Worm (Caenorhabditis elegans) whole organism, L4 larva: Measurements from ENCODE around the gene F22F7.3.
"Not testable (repeated sequence)": the region's sequence is repeated elsewhere in the genome, so short reads cannot be mapped to it uniquely, and the experiment has no call there.

Experiments
- F10B5.3 ChIP-seq: sonication (generic microtip); optimal IDR thresholded peaks from 2 replicates; lab custom pipeline; 2016; ENCODE audit warnings: mild to moderate bottlenecking, missing genetic modification characterization, missing compliant biosample characterization
- T20F7.1 ChIP-seq: fragments of 200-800 bp; sonication (Bioruptor generic); optimal IDR thresholded peaks from 2 replicates; lab custom pipeline; 2018; ENCODE audit warnings: mild to moderate bottlenecking, missing genetic modification characterization, missing compliant biosample characterization
- T26A8.4 ChIP-seq: fragments of 200-800 bp; sonication (Bioruptor generic); IDR thresholded peaks from 2 replicates; pipeline ENCODE4 v1.3.6; 2022; ENCODE audit warnings: missing genetic modification characterization, missing compliant biosample characterization
- Y48G9A.11 ChIP-seq: fragments of 200-800 bp; sonication (Bioruptor generic); IDR thresholded peaks from 2 replicates; pipeline ENCODE4 v1.3.6; 2022; ENCODE audit warnings: missing genetic modification reagents, missing genetic modification characterization, missing compliant biosample characterization
- aha-1 ChIP-seq: fragments of 150-350 bp; peaks from one replicate; lab custom pipeline; 2014; ENCODE audit warnings: missing biosample characterization, missing genetic modification characterization
- ama-1 ChIP-seq: fragments of 150-350 bp; optimal IDR thresholded peaks from 2 replicates; lab custom pipeline; 2014; ENCODE audit warnings: inconsistent platforms, mixed read lengths
- arid-1 ChIP-seq: fragments of 200-800 bp; sonication (Bioruptor generic); conservative IDR thresholded peaks from 2 replicates; pipeline ENCODE4 v1.3.6; 2022; ENCODE audit warnings: missing genetic modification reagents, missing genetic modification characterization, missing compliant biosample characterization
- ceh-28 ChIP-seq: fragments of 150-350 bp; optimal IDR thresholded peaks from 2 replicates; lab custom pipeline; 2014; ENCODE audit warnings: missing biosample characterization, missing genetic modification reagents, missing genetic modification characterization
- daf-19 ChIP-seq: fragments of 200-800 bp; sonication (Bioruptor generic); conservative IDR thresholded peaks from 2 replicates; pipeline ENCODE4 v1.3.6; 2022; ENCODE audit warnings: missing genetic modification characterization, missing compliant biosample characterization
- dmd-6 ChIP-seq: fragments of 200-800 bp; sonication (Bioruptor generic); IDR thresholded peaks from 2 replicates; pipeline ENCODE4 v1.3.6; 2022; ENCODE audit warnings: missing genetic modification reagents, missing genetic modification characterization, missing compliant biosample characterization
- dmd-8 ChIP-seq: fragments of 200-800 bp; sonication (Bioruptor generic); IDR thresholded peaks from 2 replicates; pipeline ENCODE4 v1.3.6; 2022; ENCODE audit warnings: missing genetic modification characterization, missing compliant biosample characterization
- egl-43 ChIP-seq: fragments of 200-800 bp; sonication (Bioruptor generic); IDR thresholded peaks from 2 replicates; pipeline ENCODE4 v1.3.6; 2022; ENCODE audit warnings: missing genetic modification reagents, missing genetic modification characterization, missing compliant biosample characterization
- hif-1 ChIP-seq, 2 experiments: sonication (generic microtip); optimal IDR thresholded peaks; 2 replicates each; lab custom pipeline; 2016 to 2017; ENCODE audit warnings: missing compliant biosample characterization in 2 of 2, missing genetic modification characterization in 2 of 2, missing genetic modification reagents in 2 of 2, missing genotype in 2 of 2, mild to moderate bottlenecking in 1 of 2
- jun-1 ChIP-seq: fragments of 150-350 bp; optimal IDR thresholded peaks from 2 replicates; lab custom pipeline; 2014; ENCODE audit warnings: missing biosample characterization, missing genetic modification reagents, missing genetic modification characterization
- lin-13 ChIP-seq: fragments of 150-350 bp; optimal IDR thresholded peaks from 2 replicates; lab custom pipeline; 2014; ENCODE audit warnings: missing biosample characterization, missing genetic modification reagents, missing genetic modification characterization
- lin-39 ChIP-seq: fragments of 150-350 bp; optimal IDR thresholded peaks from 2 replicates; lab custom pipeline; 2014; ENCODE audit warnings: missing biosample characterization, missing genetic modification reagents, missing genetic modification characterization
- madf-9 ChIP-seq: fragments of 200-800 bp; sonication (Bioruptor generic); conservative IDR thresholded peaks from 2 replicates; pipeline ENCODE4 v1.3.6; 2022; ENCODE audit warnings: missing genetic modification reagents, missing genetic modification characterization, missing compliant biosample characterization
- mxl-2 ChIP-seq: fragments of 200-800 bp; sonication (Bioruptor generic); conservative IDR thresholded peaks from 2 replicates; pipeline ENCODE4 v1.3.6; 2022; ENCODE audit warnings: missing genetic modification reagents, missing genetic modification characterization, missing compliant biosample characterization
- nhr-10 ChIP-seq: fragments of 150-350 bp; optimal IDR thresholded peaks from 2 replicates; lab custom pipeline; 2014; ENCODE audit warnings: missing biosample characterization, missing genetic modification characterization
- nhr-11 ChIP-seq: fragments of 150-350 bp; optimal IDR thresholded peaks from 2 replicates; lab custom pipeline; 2014; ENCODE audit warnings: missing biosample characterization, missing genetic modification characterization
- nhr-28 ChIP-seq: fragments of 150-350 bp; optimal IDR thresholded peaks from 2 replicates; lab custom pipeline; 2014; ENCODE audit warnings: missing biosample characterization, missing genetic modification characterization
- nhr-76 ChIP-seq: fragments of 150-350 bp; optimal IDR thresholded peaks from 2 replicates; lab custom pipeline; 2014; ENCODE audit warnings: missing biosample characterization, missing genetic modification characterization
- nhr-77 ChIP-seq: fragments of 150-350 bp; optimal IDR thresholded peaks from 2 replicates; lab custom pipeline; 2014; ENCODE audit warnings: missing biosample characterization, missing genetic modification characterization
- pha-4 ChIP-seq, 2 experiments: fragments of 150-350 bp in 1 of 2; fragments of 200-800 bp in 1 of 2; sonication (Bioruptor generic) in 1 of 2; IDR thresholded peaks in 1 of 2; optimal IDR thresholded peaks in 1 of 2; 2 replicates each; pipeline versions ENCODE4 v1.3.6 to Lab custom; 2014 to 2022; ENCODE audit warnings: missing genetic modification characterization in 2 of 2, missing genetic modification reagents in 2 of 2, missing biosample characterization in 1 of 2, missing compliant biosample characterization in 1 of 2
- php-3 ChIP-seq: fragments of 200-800 bp; sonication (Bioruptor generic); IDR thresholded peaks from 2 replicates; pipeline ENCODE4 v1.3.6; 2022; ENCODE audit warnings: missing genetic modification reagents, missing genetic modification characterization, missing compliant biosample characterization
- snpc-4 ChIP-seq: fragments of 150-350 bp; optimal IDR thresholded peaks from 2 replicates; lab custom pipeline; 2014; ENCODE audit warnings: missing biosample characterization, missing genetic modification characterization
- spr-1 ChIP-seq: sonication (generic microtip); optimal IDR thresholded peaks from 2 replicates; lab custom pipeline; 2016; ENCODE audit warnings: mild to moderate bottlenecking, missing genetic modification characterization, missing compliant biosample characterization
- unc-130 ChIP-seq: sonication (generic microtip); optimal IDR thresholded peaks from 2 replicates; lab custom pipeline; 2016; ENCODE audit warnings: missing genetic modification reagents, missing genetic modification characterization, missing compliant biosample characterization
- unc-39 ChIP-seq: sonication (generic microtip); optimal IDR thresholded peaks from 2 replicates; lab custom pipeline; 2017; ENCODE audit warnings: missing biosample characterization, missing genetic modification characterization
- unc-62 ChIP-seq, 3 experiments: fragments of 150-350 bp in 1 of 3; sonication (generic microtip); optimal IDR thresholded peaks in 2 of 3; peaks in 1 of 3; 1 replicate in 1 of 3; 2 replicates in 2 of 3; lab custom pipeline; 2014 to 2017; ENCODE audit warnings: missing biosample characterization in 3 of 3, missing genetic modification characterization in 3 of 3, missing genetic modification reagents in 3 of 3, missing genotype in 1 of 3
- vab-7 ChIP-seq: fragments of 200-800 bp; sonication (Bioruptor generic); IDR thresholded peaks from 2 replicates; pipeline ENCODE4 v1.3.6; 2022; ENCODE audit warnings: missing genetic modification reagents, missing genetic modification characterization, missing compliant biosample characterization
- zag-1 ChIP-seq: fragments of 150-350 bp; optimal IDR thresholded peaks from 2 replicates; lab custom pipeline; 2014; ENCODE audit warnings: missing biosample characterization, missing genetic modification characterization
- zip-2 ChIP-seq: fragments of 150-350 bp; optimal IDR thresholded peaks from 2 replicates; lab custom pipeline; 2014; ENCODE audit warnings: missing biosample characterization, missing genetic modification characterization
- ztf-7 ChIP-seq: fragments of 150-350 bp; optimal IDR thresholded peaks from 2 replicates; lab custom pipeline; 2014; ENCODE audit warnings: missing biosample characterization, missing genetic modification characterization

The F22F7.3 gene

ce11 chrV:2138287-2138686 lies 27.8 kb downstream of the F22F7.3 start:
- TF ChIP-seq nhr-11 (tag; lab: Kevin White, UChicago) (peak; percentile 43), vab-7 (GFP tag; lab: Robert Waterston, UW) (no peak), unc-130 (no peak), nhr-28 (peak; percentile 12), pha-4 (GFP tag; IDR thresholded peaks at IDR 0.05; lab: Robert Waterston, UW) (no peak), pha-4 (tag; optimal IDR thresholded peaks at IDR 0.05; lab: Kevin White, UChicago) (no peak), T26A8.4 (no peak), unc-62 (GFP tag; optimal IDR thresholded peaks at IDR 0.05 in 1 of 2; lab: Kevin White, UChicago) (peak in 1 of 2 experiments; percentile 42), unc-62 (tag; optimal IDR thresholded peaks at IDR 0.05; lab: Kevin White, UChicago) (no peak)

ce11 chrV:2139918-2140317 lies 29.4 kb downstream of the F22F7.3 start, which contains the start of gene F22F7.7:
TSS of gene F22F7.7 (minus strand) at chrV:2140042.
- TF ChIP-seq jun-1 (tag; lab: Kevin White, UChicago) (no peak), aha-1 (peak; percentile 94), spr-1 (tag; lab: Kevin White, UChicago) (no peak), Y48G9A.11 (GFP tag; lab: Robert Waterston, UW) (no peak), ama-1 (lab: Kevin White, UChicago) (no peak), php-3 (GFP tag; lab: Robert Waterston, UW) (no peak), snpc-4 (no peak), vab-7 (GFP tag; lab: Robert Waterston, UW) (no peak), arid-1 (GFP tag; lab: Robert Waterston, UW) (no peak), lin-13 (GFP tag; lab: Kevin White, UChicago) (no peak), unc-130 (no peak), nhr-28 (no peak), hif-1 (tag; optimal IDR thresholded peaks at IDR 0.05; lab: Kevin White, UChicago) (peak in 1 of 2 experiments; percentile 69)

- TF ChIP-seq ceh-28 (tag; lab: Kevin White, UChicago); T26A8.4; egl-43 (GFP tag; lab: Robert Waterston, UW): not testable (repeated sequence)
Measured at ce11 chrV:2144408-2144807, 33.9 kb downstream of the F22F7.3 start, which contains the start of gene F22F7.12. TSS of gene F22F7.12 (minus strand) at chrV:2144508.

- TF ChIP-seq zag-1 (tag; lab: Kevin White, UChicago): no peak
- no peak for TF ChIP-seq nhr-10 (tag; lab: Kevin White, UChicago)
- TF ChIP-seq ama-1 (lab: Kevin White, UChicago): no peak
- no peak for TF ChIP-seq Y48G9A.11 (GFP tag; lab: Robert Waterston, UW)
- no peak for TF ChIP-seq dmd-8 (GFP tag; lab: Robert Waterston, UW)
- no peak for TF ChIP-seq nhr-76 (tag; lab: Kevin White, UChicago)
- no peak for TF ChIP-seq T20F7.1
- no peak for TF ChIP-seq zip-2 (tag; lab: Kevin White, UChicago)
- TF ChIP-seq unc-62 (GFP tag; optimal IDR thresholded peaks at IDR 0.05 in 1 of 2; lab: Kevin White, UChicago): no peak
- TF ChIP-seq unc-62 (tag; optimal IDR thresholded peaks at IDR 0.05; lab: Kevin White, UChicago): no peak
- TF ChIP-seq daf-19 (GFP tag; lab: Robert Waterston, UW): no peak
- TF ChIP-seq dmd-6 (GFP tag; lab: Robert Waterston, UW): no peak
- TF ChIP-seq jun-1 (tag; lab: Kevin White, UChicago): no peak
- no peak for TF ChIP-seq unc-39 (tag; lab: Kevin White, UChicago)
- TF ChIP-seq lin-39 (tag; lab: Kevin White, UChicago): no peak
- TF ChIP-seq madf-9 (GFP tag; lab: Robert Waterston, UW): no peak
- no peak for TF ChIP-seq ztf-7 (tag; lab: Kevin White, UChicago)
Measured at ce11 chrV:2146044-2146443, 35.6 kb downstream of the F22F7.3 start, which contains the start of gene str-52. TSS of gene str-52 (minus strand) at chrV:2146144.

ce11 chrV:2146795-2147194 lies 36.3 kb downstream of the F22F7.3 start, which contains the start of gene srbc-20:
TSS of gene srbc-20 (plus strand) at chrV:2147095.
- TF ChIP-seq F10B5.3 (tag; lab: Kevin White, UChicago) (no peak), unc-62 (GFP tag; optimal IDR thresholded peaks at IDR 0.05 in 1 of 2; lab: Kevin White, UChicago) (no peak), unc-62 (tag; optimal IDR thresholded peaks at IDR 0.05; lab: Kevin White, UChicago) (no peak), nhr-28 (no peak), mxl-2 (no peak), nhr-77 (tag; lab: Kevin White, UChicago) (no peak)
